Worm (Caenorhabditis elegans): ENCODE measurements around the gene K03H6.5.
A peak's percentile ranks its signal among the peaks of the same experiment; 100 is the strongest.

Gene K03H6.5

ce11 chrIV:1561884-1562283, 25.7 kb upstream of the K03H6.5 start, which contains the start of gene hpo-6:
TSS of gene hpo-6 (plus strand) at chrIV:1562184.
- TF ChIP-seq C16A3.4 (tag; optimal IDR thresholded peaks at IDR 0.05), result no peak
- no peak for TF ChIP-seq zip-4 (GFP tag; optimal IDR thresholded peaks at IDR 0.05)
- TF ChIP-seq tlp-1 (tag; optimal IDR thresholded peaks at IDR 0.05), result no peak
- no peak for TF ChIP-seq lir-3 (tag; optimal IDR thresholded peaks at IDR 0.05; ENCODE audit: poor library complexity)
- no peak for TF ChIP-seq mep-1 (tag; optimal IDR thresholded peaks at IDR 0.05)

ce11 chrIV:1559931-1560330, 23.7 kb upstream of the K03H6.5 start, which contains the start of gene Y41D4B.17:
TSS of gene Y41D4B.17 (plus strand) at chrIV:1560104.
- peak in 1 of 2 experiments; percentile 1 for TF ChIP-seq lin-35 (GFP tag; optimal IDR thresholded peaks at IDR 0.05)
- no peak for TF ChIP-seq nhr-12 (tag; optimal IDR thresholded peaks at IDR 0.05)
- peak; percentile 75 for TF ChIP-seq elt-2 (tag; optimal IDR thresholded peaks at IDR 0.05)
- TF ChIP-seq nhr-90 (tag; optimal IDR thresholded peaks at IDR 0.05; ENCODE audit: poor library complexity), result peak; percentile 7

ce11 chrIV:1555021-1555720, 19.0 kb upstream of the K03H6.5 start, which contains the start of gene C34H4.1:
TSS of gene C34H4.1 (plus strand) at chrIV:1555579.
- TF ChIP-seq rnt-1 (tag; optimal IDR thresholded peaks at IDR 0.05) (no peak), elt-2 (tag; optimal IDR thresholded peaks at IDR 0.05) (peak; percentile 31), efl-1 (optimal IDR thresholded peaks at IDR 0.05) (no peak), efl-1 (GFP tag; optimal IDR thresholded peaks at IDR 0.05 in 1 of 2) (peak in 1 of 2 experiments; percentile 58), aha-1 (tag; optimal IDR thresholded peaks at IDR 0.05) (no peak), lsy-2 (tag; optimal IDR thresholded peaks at IDR 0.05) (no peak)

ce11 chrIV:1553195-1553918, 17.1 kb upstream of the K03H6.5 start, which contains the start of gene C34H4.2:
TSS of gene C34H4.2 (plus strand) at chrIV:1553752.
- TF ChIP-seq C34B4.2 (tag; optimal IDR thresholded peaks at IDR 0.05) (no peak), efl-1 (optimal IDR thresholded peaks at IDR 0.05) (no peak), efl-1 (GFP tag; optimal IDR thresholded peaks at IDR 0.05 in 1 of 2) (peak in 1 of 2 experiments; percentile 11), C04F5.9 (tag; optimal IDR thresholded peaks at IDR 0.05) (no peak), nhr-19 (GFP tag; conservative IDR thresholded peaks at IDR 0.05) (no peak), ceh-90 (tag; optimal IDR thresholded peaks at IDR 0.05) (no peak), elt-2 (tag; optimal IDR thresholded peaks at IDR 0.05) (peak; percentile 35), fos-1 (tag; optimal IDR thresholded peaks at IDR 0.05) (no peak), fkh-10 (GFP tag; optimal IDR thresholded peaks at IDR 0.05) (no peak), blmp-1 (tag; optimal IDR thresholded peaks at IDR 0.05) (no peak)

- TF ChIP-seq snu-23 (GFP tag; optimal IDR thresholded peaks at IDR 0.05) (no peak), fos-1 (tag; optimal IDR thresholded peaks at IDR 0.05) (no peak), egl-27 (tag; optimal IDR thresholded peaks at IDR 0.05) (no peak), unc-86 (tag; optimal IDR thresholded peaks at IDR 0.05) (no peak), ceh-82 (tag; optimal IDR thresholded peaks at IDR 0.05) (no peak), swsn-7 (tag; optimal IDR thresholded peaks at IDR 0.05) (no peak), xbp-1 (tag; optimal IDR thresholded peaks at IDR 0.05) (no peak), lin-14 (GFP tag; optimal IDR thresholded peaks at IDR 0.05) (no peak), nhr-76 (tag; optimal IDR thresholded peaks at IDR 0.05) (no peak), sox-4 (tag; optimal IDR thresholded peaks at IDR 0.05) (no peak), ztf-4 (tag; optimal IDR thresholded peaks at IDR 0.05) (no peak), snpc-4 (tag; optimal IDR thresholded peaks at IDR 0.05) (no peak), mdl-1 (tag; optimal IDR thresholded peaks at IDR 0.05) (no peak)
Measured at ce11 chrIV:1550578-1550977, 14.4 kb upstream of the K03H6.5 start, which contains the start of gene tag-244. TSS of gene tag-244 (plus strand) at chrIV:1550878.

Data from whole organism, L1 larva.